ENCODE assay signal across 1 worm cellular context in the genomic region with DNA sequence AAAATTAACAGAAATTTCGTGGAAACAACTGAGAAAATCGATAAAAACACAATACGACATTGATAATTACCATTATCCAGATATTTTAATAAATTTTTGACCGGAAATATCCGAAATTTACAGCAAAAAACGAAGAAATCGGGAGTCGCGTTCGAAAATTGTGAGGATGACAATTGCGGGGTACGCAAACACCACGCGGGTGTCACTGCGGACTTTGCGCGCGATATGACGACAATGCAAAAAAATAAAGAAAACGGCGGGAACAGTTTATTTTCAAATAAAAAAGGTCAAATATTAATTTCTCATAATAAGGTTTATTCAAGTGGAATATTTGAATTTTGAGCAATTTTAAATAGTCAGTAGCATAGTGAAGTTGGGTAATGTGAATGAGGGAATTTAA.
A peak's percentile ranks its signal among the peaks of the same experiment; 100 is the strongest.
TF ChIP-seq lines count a peak whose summit lies in the region.

A gene (minus strand): TSS at position 198 of the 400 bp plus-strand sequence.

TF ChIP-seq in whole organism, L1 larva, 84 proteins besides CTCF, POLR2A, EP300 and RAD21 (continued from another document):
- TF ChIP-seq efl-3 (GFP tag; optimal IDR thresholded peaks at IDR 0.05; lab: Kevin White, UChicago), result peak; percentile 39
- peak; percentile 76 for TF ChIP-seq nhr-77 (tag; optimal IDR thresholded peaks at IDR 0.05; lab: Kevin White, UChicago)
- no peak for TF ChIP-seq aha-1 (tag; optimal IDR thresholded peaks at IDR 0.05; lab: Kevin White, UChicago)
- peak; percentile 83 for TF ChIP-seq lin-14 (GFP tag; optimal IDR thresholded peaks at IDR 0.05; lab: Kevin White, UChicago)
- TF ChIP-seq swsn-7 (tag; optimal IDR thresholded peaks at IDR 0.05; lab: Kevin White, UChicago), result peak; percentile 85
- TF ChIP-seq skn-1 (tag; optimal IDR thresholded peaks at IDR 0.05; lab: Kevin White, UChicago), result peak; percentile 99
- peak; percentile 79 for TF ChIP-seq pax-3 (tag; optimal IDR thresholded peaks at IDR 0.05; lab: Kevin White, UChicago)
- TF ChIP-seq nhr-85 (tag; lab: Kevin White, UChicago), result peak; percentile 92
- peak; percentile 80 for TF ChIP-seq elt-2 (tag; optimal IDR thresholded peaks at IDR 0.05; lab: Kevin White, UChicago)
- TF ChIP-seq pqm-1 (tag; optimal IDR thresholded peaks at IDR 0.05; lab: Kevin White, UChicago), result no peak
- peak; percentile 82 for TF ChIP-seq ceh-8 (GFP tag; optimal IDR thresholded peaks at IDR 0.05; lab: Kevin White, UChicago)
- peak; percentile 52 for TF ChIP-seq nhr-11 (tag; optimal IDR thresholded peaks at IDR 0.05; lab: Kevin White, UChicago)
- peak; percentile 47 for TF ChIP-seq snpc-4 (tag; optimal IDR thresholded peaks at IDR 0.05; lab: Kevin White, UChicago)
- no peak for TF ChIP-seq nhr-28 (tag; optimal IDR thresholded peaks at IDR 0.05; lab: Kevin White, UChicago)
- TF ChIP-seq lsy-2 (tag; optimal IDR thresholded peaks at IDR 0.05; lab: Kevin White, UChicago), result peak; percentile 94 to 95
- TF ChIP-seq nhr-90 (tag; optimal IDR thresholded peaks at IDR 0.05; lab: Kevin White, UChicago; ENCODE audit: poor library complexity), result peak; percentile 86
- TF ChIP-seq nhr-76 (tag; optimal IDR thresholded peaks at IDR 0.05; lab: Kevin White, UChicago), result no peak
- peak; percentile 85 for TF ChIP-seq fkh-10 (GFP tag; optimal IDR thresholded peaks at IDR 0.05; lab: Kevin White, UChicago)
- no peak for TF ChIP-seq ama-1 (optimal IDR thresholded peaks at IDR 0.05; lab: Kevin White, UChicago)
- peak; percentile 98 for TF ChIP-seq F16B12.6 (tag; optimal IDR thresholded peaks at IDR 0.05; lab: Kevin White, UChicago)
- TF ChIP-seq ets-5 (GFP tag; IDR thresholded peaks at IDR 0.05; lab: Robert Waterston, UW), result no peak
- peak; percentile 28 for TF ChIP-seq unc-130 (tag; optimal IDR thresholded peaks at IDR 0.05; lab: Kevin White, UChicago)
- TF ChIP-seq alr-1 (tag; optimal IDR thresholded peaks at IDR 0.05; lab: Kevin White, UChicago; ENCODE audit: borderline replicate concordance), result no peak
- peak; percentile 22 for TF ChIP-seq aly-2 (tag; optimal IDR thresholded peaks at IDR 0.05; lab: Kevin White, UChicago)
- no peak for TF ChIP-seq C34B4.2 (tag; optimal IDR thresholded peaks at IDR 0.05; lab: Kevin White, UChicago)
- peak; percentile 27 for TF ChIP-seq fos-1 (tag; optimal IDR thresholded peaks at IDR 0.05; lab: Kevin White, UChicago)
- TF ChIP-seq isw-1 (GFP tag; IDR thresholded peaks at IDR 0.05; lab: Robert Waterston, UW), result peak; percentile 89
- peak; percentile 86 for TF ChIP-seq unc-86 (tag; optimal IDR thresholded peaks at IDR 0.05; lab: Kevin White, UChicago)
TF ChIP-seq in whole organism, L1 larva: peak in this region for 64.
